Fruit fly (Drosophila melanogaster): ENCODE data around the gene HP4.

DNA sequence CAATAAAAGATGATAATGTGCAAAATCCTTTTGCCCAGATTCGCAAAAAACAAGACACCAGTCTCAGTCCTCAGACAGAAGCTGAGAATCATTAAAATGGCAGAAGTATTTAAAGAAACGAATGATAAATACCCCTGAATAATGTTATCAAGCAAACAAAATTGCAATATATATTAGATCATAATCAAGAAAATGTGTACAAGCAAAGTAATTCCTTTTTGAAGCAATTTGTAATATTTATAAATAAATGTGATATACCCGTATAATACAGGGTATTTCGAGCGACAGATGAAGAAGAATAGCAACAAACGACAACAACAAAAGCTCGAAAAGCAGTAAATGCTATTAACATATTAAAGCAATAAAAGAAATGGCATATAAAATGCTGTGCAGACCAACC is 17.9 kb downstream of the HP4 start:
- no peak for TF ChIP-seq GATAd (GFP tag; optimal IDR thresholded peaks at IDR 0.05)
- no peak for TF ChIP-seq sv (GFP tag; optimal IDR thresholded peaks at IDR 0.05)
- no peak for TF ChIP-seq Sp1 (GFP tag; optimal IDR thresholded peaks at IDR 0.05)
- no peak for TF ChIP-seq br (GFP tag; optimal IDR thresholded peaks at IDR 0.05)
- no peak for TF ChIP-seq fru (GFP tag; optimal IDR thresholded peaks at IDR 0.05)

All from whole organism, wandering third instar larva.